Fruit fly (Drosophila melanogaster): ENCODE measurements around the gene Tfb4.

Tfb4 gene

dm6 chr2L:1157679-1158518 is 7.4 kb upstream of the Tfb4 start, which contains the start of gene capt:
Gene capt, minus strand, starts transcription at chr2L:1158262.
- TF ChIP-seq CG15336 (GFP tag; IDR thresholded peaks at IDR 0.05) = peak; percentile 37; the same call in 1 of the 2 replicates
- TF ChIP-seq Sox15 (GFP tag; optimal IDR thresholded peaks at IDR 0.05) = peak; percentile 8
- no peak for TF ChIP-seq Blimp-1 (GFP tag; optimal IDR thresholded peaks at IDR 0.05)
- peak; percentile 27 for TF ChIP-seq topi (GFP tag; optimal IDR thresholded peaks at IDR 0.05)
- TF ChIP-seq CG6163 (GFP tag; IDR thresholded peaks at IDR 0.05) = peak; percentile 37; the same call in 1 of the 3 replicates
- TF ChIP-seq esn (GFP tag; optimal IDR thresholded peaks at IDR 0.05) = peak; percentile 30
- peak; percentile 33 for TF ChIP-seq Sox14 (GFP tag; optimal IDR thresholded peaks at IDR 0.05)
- no peak for TF ChIP-seq salr (GFP tag; optimal IDR thresholded peaks at IDR 0.05)
- peak; percentile 33 for TF ChIP-seq Ets96B (tag; optimal IDR thresholded peaks at IDR 0.05)
- TF ChIP-seq CG6808 (GFP tag; optimal IDR thresholded peaks at IDR 0.05) = peak; percentile 7
- TF ChIP-seq CG11902 (GFP tag; optimal IDR thresholded peaks at IDR 0.05) = peak; percentile 7
- TF ChIP-seq CG10631 (GFP tag; optimal IDR thresholded peaks at IDR 0.05) = no peak
- TF ChIP-seq svp (GFP tag) = peak; percentile 74
- no peak for TF ChIP-seq OdsH (GFP tag; optimal IDR thresholded peaks at IDR 0.05)
- no peak for TF ChIP-seq CG10669 (GFP tag; optimal IDR thresholded peaks at IDR 0.05)
- TF ChIP-seq eg (GFP tag; IDR thresholded peaks at IDR 0.05) = peak; percentile 55; the same call in 1 of the 3 replicates
- TF ChIP-seq Eip75B (GFP tag; optimal IDR thresholded peaks at IDR 0.05) = no peak
- TF ChIP-seq Gug (GFP tag; IDR thresholded peaks at IDR 0.05) = no peak
- 0 out of 3 replicates have a peak, but pooled peaks have one; percentile 49 for TF ChIP-seq CG8119 (GFP tag; IDR thresholded peaks at IDR 0.05)
- peak; percentile 27 for TF ChIP-seq CG34406 (GFP tag; optimal IDR thresholded peaks at IDR 0.05)
- peak; percentile 59 for TF ChIP-seq lz (GFP tag; optimal IDR thresholded peaks at IDR 0.05)
- TF ChIP-seq CG31627 (GFP tag; optimal IDR thresholded peaks at IDR 0.05) = peak; percentile 65
- TF ChIP-seq vri (GFP tag; optimal IDR thresholded peaks at IDR 0.05) = peak; percentile 18
- TF ChIP-seq CG6854 (GFP tag; optimal IDR thresholded peaks at IDR 0.05) = no peak
- peak; percentile 66 for TF ChIP-seq Eip78C (GFP tag)
- TF ChIP-seq Sox102F (GFP tag; optimal IDR thresholded peaks at IDR 0.05) = peak; percentile 31
- TF ChIP-seq Hr39 (GFP tag; optimal IDR thresholded peaks at IDR 0.05) = peak; percentile 66
- TF ChIP-seq Met (GFP tag; optimal IDR thresholded peaks at IDR 0.05) = peak; percentile 59
- peak; percentile 30 for TF ChIP-seq fkh (GFP tag; optimal IDR thresholded peaks at IDR 0.05)
- TF ChIP-seq CG3032 (tag; optimal IDR thresholded peaks at IDR 0.05) = peak; percentile 51
- peak; percentile 54 for TF ChIP-seq cyc (GFP tag; optimal IDR thresholded peaks at IDR 0.05)
- peak; percentile 33 to 50 for TF ChIP-seq ss (GFP tag; optimal IDR thresholded peaks at IDR 0.05)

DNA sequence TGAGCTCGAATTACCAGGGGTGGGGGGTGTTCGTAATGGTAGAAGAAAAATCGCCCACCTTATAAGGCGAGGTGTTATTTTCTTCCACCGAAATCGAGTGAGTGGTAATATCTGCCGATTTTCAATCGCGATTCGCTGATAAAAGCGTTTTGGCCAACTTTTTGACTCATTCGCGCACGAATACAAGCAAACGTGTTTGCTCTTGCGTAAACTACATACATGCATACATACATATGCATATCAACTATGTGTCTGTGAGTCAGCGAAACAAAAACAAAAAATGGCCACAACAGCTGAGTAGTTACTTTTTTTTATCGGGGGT is 6.8 kb upstream of the Tfb4 start:
- TF ChIP-seq CG3919 (GFP tag; optimal IDR thresholded peaks at IDR 0.05) = peak; percentile 7
- TF ChIP-seq CG6854 (GFP tag; optimal IDR thresholded peaks at IDR 0.05) = no peak
- peak; percentile 40 for TF ChIP-seq vri (GFP tag; optimal IDR thresholded peaks at IDR 0.05)

DNA sequence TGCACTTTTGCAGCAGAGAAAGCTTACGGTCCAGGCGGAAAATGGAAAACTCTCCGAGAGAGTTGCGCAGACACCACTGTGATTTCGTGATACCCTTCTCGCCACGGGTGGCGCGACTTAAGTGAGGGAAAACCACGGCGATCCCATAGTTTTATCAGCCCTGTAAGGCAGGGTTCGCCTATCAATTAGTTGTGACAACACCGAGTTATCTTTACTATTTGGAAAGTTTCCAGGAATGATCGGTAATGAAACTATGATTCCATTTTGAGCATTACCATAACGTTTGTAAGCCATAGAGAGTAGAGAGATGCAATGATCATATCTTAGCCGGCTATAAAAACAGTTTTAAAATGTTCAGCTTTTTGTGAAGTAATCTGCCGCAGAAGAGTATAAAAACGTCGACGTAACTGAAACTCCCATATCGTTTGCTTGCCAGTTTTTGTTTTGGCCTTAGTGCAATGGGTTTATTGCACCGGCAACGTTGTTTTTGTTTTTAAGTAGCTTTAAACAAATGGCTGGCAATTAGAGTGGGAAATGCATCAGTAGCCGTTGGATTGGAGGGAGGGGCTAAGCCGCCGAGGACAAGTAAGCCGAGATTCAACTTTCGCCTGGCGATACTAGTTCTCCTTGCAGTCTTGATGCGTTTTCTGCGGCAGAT is 6.2 kb upstream of the Tfb4 start:
- peak; percentile 77 for TF ChIP-seq CG32006 (GFP tag; optimal IDR thresholded peaks at IDR 0.05)
- TF ChIP-seq salr (GFP tag; optimal IDR thresholded peaks at IDR 0.05) = peak in 1 of 2 experiments; percentile 24
- peak; percentile 77 for TF ChIP-seq CG8119 (GFP tag; IDR thresholded peaks at IDR 0.05)
- TF ChIP-seq svp (GFP tag) = no peak
- peak; percentile 59 for TF ChIP-seq dac (GFP tag; optimal IDR thresholded peaks at IDR 0.05)
- TF ChIP-seq Eip78C (GFP tag) = peak; percentile 60

Measured in whole organism, prepupa.